Worm (Caenorhabditis elegans) whole organism, late embryonic: ENCODE measurements around the gene pyc-1.

Experiments
- F13H6.1 ChIP-seq: sonication (generic microtip); optimal IDR thresholded peaks from 2 replicates; lab custom pipeline; 2016; ENCODE audit warnings: missing genetic modification characterization, missing compliant biosample characterization
- ahr-1 ChIP-seq: sonication (generic microtip); optimal IDR thresholded peaks from 2 replicates; lab custom pipeline; 2016; ENCODE audit warnings: missing genetic modification characterization, missing compliant biosample characterization
- dve-1 ChIP-seq: sonication (generic microtip); optimal IDR thresholded peaks from 2 replicates; lab custom pipeline; 2017; ENCODE audit warnings: antibody characterized with exemption, mild to moderate bottlenecking, missing genetic modification characterization, missing compliant biosample characterization
- elt-2 ChIP-seq: sonication (generic microtip); optimal IDR thresholded peaks from 2 replicates; lab custom pipeline; 2016; ENCODE audit warnings: missing genetic modification reagents, missing genetic modification characterization, missing compliant biosample characterization
- gmeb-2 ChIP-seq: sonication (generic microtip); optimal IDR thresholded peaks from 2 replicates; lab custom pipeline; 2016; ENCODE audit warnings: missing genetic modification characterization, inconsistent platforms, missing compliant biosample characterization
- hlh-30 ChIP-seq: sonication (generic microtip); optimal IDR thresholded peaks from 2 replicates; lab custom pipeline; 2017; ENCODE audit warnings: antibody characterized with exemption, missing genetic modification characterization, missing compliant biosample characterization; ENCODE audit not compliant: insufficient read depth
- pha-4 ChIP-seq: fragments of 150-350 bp; optimal IDR thresholded peaks from 2 replicates; lab custom pipeline; 2018; ENCODE audit warnings: missing biosample characterization, missing genetic modification reagents, missing genetic modification characterization
- tbx-7 ChIP-seq: sonication (generic microtip); optimal IDR thresholded peaks from 2 replicates; lab custom pipeline; 2016; ENCODE audit warnings: missing genotype, missing genetic modification characterization, missing compliant biosample characterization

ce11 chrV:11798320-11798719 lies 24.0 kb downstream of the pyc-1 start:
- TF ChIP-seq pha-4 (tag; lab: Kevin White, UChicago) (no peak), hlh-30 (tag; lab: Kevin White, UChicago) (no peak), gmeb-2 (tag; lab: Kevin White, UChicago) (no peak), F13H6.1 (tag; lab: Kevin White, UChicago) (no peak), dve-1 (no peak), ahr-1 (tag; lab: Kevin White, UChicago) (no peak), elt-2 (tag; lab: Kevin White, UChicago) (no peak), tbx-7 (tag; lab: Kevin White, UChicago) (no peak)
